Worm (Caenorhabditis elegans) whole organism, early embryonic: Measurements from ENCODE around the gene frg-1.

ENCODE experiments used
- B0310.2 ChIP-seq: sonication (generic microtip); optimal IDR thresholded peaks from 2 replicates; lab custom pipeline; 2016; ENCODE audit warnings: mild to moderate bottlenecking, missing genetic modification characterization, missing compliant biosample characterization
- flt-1 ChIP-seq: fragments of 200-800 bp; sonication (Bioruptor generic); IDR thresholded peaks from 2 replicates; pipeline ENCODE4 v1.3.6; 2022; ENCODE audit warnings: missing genetic modification characterization, missing compliant biosample characterization
- tbx-37 ChIP-seq: fragments of 200-800 bp; sonication (Bioruptor generic); conservative IDR thresholded peaks from 2 replicates; pipeline ENCODE4 v1.3.6; 2022; ENCODE audit warnings: missing genetic modification reagents, missing genetic modification characterization, missing compliant biosample characterization

DNA sequence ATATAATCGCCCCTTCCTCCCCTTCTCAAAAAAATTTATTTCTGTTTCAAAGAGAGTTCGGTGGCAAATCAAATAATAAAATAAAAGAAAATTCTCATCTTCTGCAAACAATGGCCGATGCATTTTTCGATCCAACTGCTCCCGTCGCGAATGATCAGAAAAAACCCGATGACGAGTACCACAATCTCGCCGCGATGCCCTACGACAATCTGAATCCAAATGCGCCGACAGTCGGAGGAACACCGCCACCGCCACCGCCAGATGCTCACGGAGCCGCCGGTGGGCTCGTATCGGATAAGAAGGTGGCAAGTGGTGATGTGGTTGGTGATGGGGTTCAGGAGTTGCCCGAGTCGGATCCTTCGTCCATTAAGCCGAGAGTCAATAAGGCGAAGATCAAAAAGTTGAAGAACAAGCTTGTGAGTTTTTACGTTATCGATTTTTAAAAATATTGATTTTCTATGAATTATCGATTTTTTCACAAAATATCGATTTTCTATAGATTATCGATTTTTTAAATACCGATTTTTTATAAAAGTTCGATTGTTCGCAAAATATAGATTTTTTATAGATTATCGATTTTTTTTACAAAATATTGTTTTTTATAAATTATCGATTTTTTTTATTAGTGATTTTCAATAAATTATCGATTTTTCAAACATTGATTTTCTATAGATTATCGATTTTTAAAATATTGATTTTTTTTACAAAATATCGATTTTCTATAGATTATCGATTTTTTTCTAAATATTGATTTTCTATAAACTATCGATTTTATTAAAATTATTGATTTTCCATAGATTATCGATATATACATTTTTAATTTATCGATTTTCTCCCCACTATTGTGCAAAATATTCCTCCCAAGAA is 27.4 kb upstream of the frg-1 start, which contains the start of gene Y39E4A.1:
- TF ChIP-seq tbx-37 (GFP tag; lab: Robert Waterston, UW) (no peak), flt-1 (GFP tag; lab: Robert Waterston, UW) (no peak), B0310.2 (tag; lab: Kevin White, UChicago) (no peak)
